Worm (Caenorhabditis elegans): Measurements from ENCODE around the gene F54D5.17.

ce11 chrII:11572944-11573343, 16.5 kb downstream of the F54D5.17 start, which contains the start of gene F54D5.2:
- no peak for TF ChIP-seq skn-1 (tag; optimal IDR thresholded peaks at IDR 0.05)
- no peak for TF ChIP-seq unc-62 (GFP tag; optimal IDR thresholded peaks at IDR 0.05)
- no peak for TF ChIP-seq daf-12 (tag; optimal IDR thresholded peaks at IDR 0.05)
- TF ChIP-seq ceh-9 (tag; optimal IDR thresholded peaks at IDR 0.05): no peak
- no peak for TF ChIP-seq snpc-4 (tag; optimal IDR thresholded peaks at IDR 0.05)
- no peak for TF ChIP-seq R02D3.7 (tag; optimal IDR thresholded peaks at IDR 0.05)
- TF ChIP-seq fos-1 (tag; optimal IDR thresholded peaks at IDR 0.05): no peak
- TF ChIP-seq tbx-2 (tag; optimal IDR thresholded peaks at IDR 0.05): no peak
- TF ChIP-seq sea-2 (GFP tag; optimal IDR thresholded peaks at IDR 0.05): no peak
- no peak for TF ChIP-seq elt-3 (tag; optimal IDR thresholded peaks at IDR 0.05)
- TF ChIP-seq nhr-77 (tag; optimal IDR thresholded peaks at IDR 0.05): no peak
- no peak for TF ChIP-seq ceh-82 (tag; optimal IDR thresholded peaks at IDR 0.05)
- no peak for TF ChIP-seq nhr-25 (tag; optimal IDR thresholded peaks at IDR 0.05)
- no peak for TF ChIP-seq nhr-12 (tag; optimal IDR thresholded peaks at IDR 0.05)

Data from whole organism, L3 larva.